Fruit fly (Drosophila melanogaster): ENCODE data around the gene CG32655.

dm6 chrX:12207595-12207994 lies 28.1 kb downstream of the CG32655 start:
- TF ChIP-seq CG43689 (GFP tag; IDR thresholded peaks at IDR 0.05) = no peak
- no peak for TF ChIP-seq CG7963 (GFP tag; IDR thresholded peaks at IDR 0.05; ENCODE audit: partially characterized antibody)
- no peak for TF ChIP-seq Opbp (GFP tag; IDR thresholded peaks at IDR 0.05; ENCODE audit: partially characterized antibody)

All from whole organism, embryonic.